Fruit fly (Drosophila melanogaster) whole organism, adult: ENCODE data around the gene Ank.
A peak's percentile ranks its signal among the peaks of the same experiment; 100 is the strongest.

Source experiments
- CG11617 ChIP-seq: fragments of 200-800 bp; sonication (Bioruptor generic); optimal IDR thresholded peaks from 2 replicates; lab custom pipeline; 2017; ENCODE audit warnings: mild to moderate bottlenecking, missing biosample characterization, missing genetic modification reagents, missing genetic modification characterization
- CG12768 ChIP-seq: fragments of 200-800 bp; sonication (Bioruptor generic); optimal IDR thresholded peaks from 2 replicates; lab custom pipeline; 2017; ENCODE audit warnings: missing biosample characterization, missing genetic modification characterization, mild to moderate bottlenecking, moderate library complexity, missing genetic modification reagents
- CG14711 ChIP-seq: fragments of 200-800 bp; sonication (Bioruptor generic); optimal IDR thresholded peaks from 2 replicates; lab custom pipeline; 2018; ENCODE audit warnings: missing biosample characterization, mild to moderate bottlenecking, missing genetic modification characterization, moderate library complexity
- CG1620 ChIP-seq: fragments of 200-800 bp; sonication (Bioruptor generic); optimal IDR thresholded peaks from 2 replicates; lab custom pipeline; 2016; ENCODE audit warnings: missing biosample characterization, missing genetic modification characterization
- CG33017 ChIP-seq: fragments of 200-800 bp; sonication (Bioruptor generic); optimal IDR thresholded peaks from 2 replicates; lab custom pipeline; 2018; ENCODE audit warnings: missing biosample characterization, mild to moderate bottlenecking, missing genetic modification characterization, moderate library complexity
- CG5204 ChIP-seq: fragments of 200-800 bp; sonication (Bioruptor generic); optimal IDR thresholded peaks from 2 replicates; lab custom pipeline; 2016; ENCODE audit warnings: missing biosample characterization, missing genetic modification characterization
- CG7045 ChIP-seq: fragments of 200-800 bp; sonication (Bioruptor generic); optimal IDR thresholded peaks from 2 replicates; lab custom pipeline; 2017; ENCODE audit warnings: missing biosample characterization, mild to moderate bottlenecking, missing genetic modification characterization
- CG7101 ChIP-seq: fragments of 200-800 bp; sonication (Bioruptor generic); optimal IDR thresholded peaks from 2 replicates; lab custom pipeline; 2018; ENCODE audit warnings: missing biosample characterization, mild to moderate bottlenecking, missing genetic modification characterization, moderate library complexity
- Clk ChIP-seq: fragments of 200-800 bp; sonication (Bioruptor generic); optimal IDR thresholded peaks from 2 replicates; lab custom pipeline; 2017; ENCODE audit warnings: missing biosample characterization, missing genetic modification characterization
- Crg-1 ChIP-seq: fragments of 200-800 bp; sonication (Bioruptor generic); optimal IDR thresholded peaks from 2 replicates; lab custom pipeline; 2016; ENCODE audit warnings: missing biosample characterization, missing genetic modification characterization
- Hr96 ChIP-seq: fragments of 200-800 bp; sonication (Bioruptor generic); optimal IDR thresholded peaks from 2 replicates; lab custom pipeline; 2016; ENCODE audit warnings: missing biosample characterization, missing genetic modification characterization
- Mnt ChIP-seq: fragments of 200-800 bp; sonication (Bioruptor generic); optimal IDR thresholded peaks from 2 replicates; lab custom pipeline; 2016; ENCODE audit warnings: missing biosample characterization, mild to moderate bottlenecking, missing genetic modification characterization
- bab1 ChIP-seq: fragments of 200-800 bp; sonication (Bioruptor generic); optimal IDR thresholded peaks from 3 replicates; lab custom pipeline; 2019; ENCODE audit warnings: missing biosample characterization, mild to moderate bottlenecking, missing genetic modification characterization, moderate library complexity
- cic ChIP-seq: fragments of 200-800 bp; sonication (Bioruptor generic); optimal IDR thresholded peaks from 2 replicates; lab custom pipeline; 2017; ENCODE audit warnings: missing biosample characterization, mild to moderate bottlenecking, missing genetic modification characterization, moderate library complexity
- cnc ChIP-seq, 2 experiments: fragments of >200 bp; optimal IDR thresholded peaks; 2 replicates each; lab custom pipeline; 2017
- kay ChIP-seq: fragments of 200-800 bp; sonication (Bioruptor generic); peaks from one replicate; lab custom pipeline; 2016; ENCODE audit warnings: missing biosample characterization, missing genetic modification characterization, borderline replicate concordance
- ovo ChIP-seq: fragments of 200-800 bp; sonication (Bioruptor generic); optimal IDR thresholded peaks from 2 replicates; lab custom pipeline; 2016; ENCODE audit warnings: missing biosample characterization, missing genetic modification characterization
- pad ChIP-seq: fragments of 200-800 bp; sonication (Bioruptor generic); optimal IDR thresholded peaks from 3 replicates; lab custom pipeline; 2017; ENCODE audit warnings: missing biosample characterization, missing genetic modification characterization, mild to moderate bottlenecking, moderate library complexity, missing genetic modification reagents
- tj ChIP-seq: fragments of 200-800 bp; sonication (Bioruptor generic); optimal IDR thresholded peaks from 3 replicates; lab custom pipeline; 2017; ENCODE audit warnings: missing biosample characterization, mild to moderate bottlenecking, missing genetic modification characterization, moderate library complexity
- toe ChIP-seq: fragments of 200-800 bp; sonication (Bioruptor generic); optimal IDR thresholded peaks from 2 replicates; lab custom pipeline; 2016; ENCODE audit warnings: missing biosample characterization, missing genetic modification characterization

Gene Ank

dm6 chr4:102155-102554, 27.5 kb downstream of the Ank start:
- no peak for TF ChIP-seq pad (GFP tag; lab: Kevin White, UChicago)
- no peak for TF ChIP-seq CG1620
- TF ChIP-seq kay (GFP tag; lab: Kevin White, UChicago), result peak; percentile 93

- TF ChIP-seq kay (GFP tag; lab: Kevin White, UChicago), result no peak
- no peak for TF ChIP-seq Hr96 (GFP tag; lab: Kevin White, UChicago)
- TF ChIP-seq CG14711 (tag; lab: Kevin White, UChicago), result no peak
- no peak for TF ChIP-seq bab1 (GFP tag; lab: Kevin White, UChicago)
- TF ChIP-seq toe, result no peak
- TF ChIP-seq CG1620, result no peak
- no peak for TF ChIP-seq pad (GFP tag; lab: Kevin White, UChicago)
- TF ChIP-seq CG7045 (GFP tag; lab: Kevin White, UChicago), result no peak
- no peak for TF ChIP-seq Crg-1 (GFP tag; lab: Kevin White, UChicago)
- TF ChIP-seq Clk (GFP tag; lab: Kevin White, UChicago), result no peak
- no peak for TF ChIP-seq CG33017 (tag; lab: Kevin White, UChicago)
Measured at dm6 chr4:92000-92399, 37.6 kb downstream of the Ank start.

DNA sequence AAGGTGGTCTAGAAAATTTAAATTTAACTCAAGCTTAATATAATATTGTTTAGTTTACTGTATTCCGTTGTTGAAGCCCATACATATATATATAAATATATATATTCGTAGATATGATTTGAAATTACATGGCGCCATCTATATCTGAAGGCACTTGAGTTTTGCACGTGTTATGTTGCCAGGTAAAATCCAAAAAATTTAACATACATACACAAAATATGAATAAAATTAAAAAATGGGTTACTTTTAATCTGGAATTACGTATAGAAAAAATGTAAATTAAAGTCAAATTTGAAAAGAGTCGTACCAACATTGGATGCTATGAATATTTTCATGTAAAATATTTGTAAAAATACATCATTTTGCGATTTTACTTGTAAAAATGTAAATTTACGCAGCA, 39.9 kb downstream of the Ank start:
- TF ChIP-seq CG7045 (GFP tag; lab: Kevin White, UChicago), result no peak
- peak; percentile 7 for TF ChIP-seq CG14711 (tag; lab: Kevin White, UChicago)

- TF ChIP-seq Clk (GFP tag; lab: Kevin White, UChicago) (no peak), CG1620 (no peak), toe (no peak), Hr96 (GFP tag; lab: Kevin White, UChicago) (no peak), cic (GFP tag; lab: Kevin White, UChicago) (no peak), kay (GFP tag; lab: Kevin White, UChicago) (no peak), CG11617 (GFP tag; lab: Kevin White, UChicago) (no peak), CG12768 (GFP tag; lab: Kevin White, UChicago) (no peak), CG7045 (GFP tag; lab: Kevin White, UChicago) (no peak), cnc (optimal IDR thresholded peaks at IDR 0.05; lab: Kevin White, UChicago) (no peak), pad (GFP tag; lab: Kevin White, UChicago) (no peak), CG33017 (tag; lab: Kevin White, UChicago) (no peak), bab1 (GFP tag; lab: Kevin White, UChicago) (no peak), tj (GFP tag; lab: Kevin White, UChicago) (no peak), CG14711 (tag; lab: Kevin White, UChicago) (no peak)
Measured at dm6 chr4:87278-87677, 42.4 kb downstream of the Ank start.

DNA sequence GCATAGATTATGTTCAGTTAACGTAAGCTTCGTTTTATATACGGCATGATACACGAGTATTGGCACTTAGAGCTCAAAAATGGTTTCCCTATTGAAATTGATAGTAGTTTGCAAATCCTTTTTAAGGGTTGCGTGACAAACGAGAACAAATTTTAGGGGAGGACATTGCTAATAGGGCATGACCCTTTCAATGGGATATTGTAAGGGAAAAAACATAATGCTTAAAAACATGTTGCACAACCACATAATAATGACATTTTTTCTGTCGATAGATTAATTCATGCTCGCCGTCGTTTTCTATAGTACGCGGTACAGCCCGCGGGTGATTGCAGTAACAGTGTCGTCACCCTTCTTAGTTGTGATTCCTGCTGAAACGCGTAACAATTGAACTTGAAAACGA, 44.8 kb downstream of the Ank start:
- peak; percentile 78 for TF ChIP-seq kay (GFP tag; lab: Kevin White, UChicago)
- TF ChIP-seq Hr96 (GFP tag; lab: Kevin White, UChicago), result no peak
- TF ChIP-seq CG1620, result no peak
- no peak for TF ChIP-seq CG12768 (GFP tag; lab: Kevin White, UChicago)
- TF ChIP-seq CG7101, result no peak
- no peak for TF ChIP-seq bab1 (GFP tag; lab: Kevin White, UChicago)
- no peak for TF ChIP-seq CG7045 (GFP tag; lab: Kevin White, UChicago)
- no peak for TF ChIP-seq cnc (optimal IDR thresholded peaks at IDR 0.05; lab: Kevin White, UChicago)

DNA sequence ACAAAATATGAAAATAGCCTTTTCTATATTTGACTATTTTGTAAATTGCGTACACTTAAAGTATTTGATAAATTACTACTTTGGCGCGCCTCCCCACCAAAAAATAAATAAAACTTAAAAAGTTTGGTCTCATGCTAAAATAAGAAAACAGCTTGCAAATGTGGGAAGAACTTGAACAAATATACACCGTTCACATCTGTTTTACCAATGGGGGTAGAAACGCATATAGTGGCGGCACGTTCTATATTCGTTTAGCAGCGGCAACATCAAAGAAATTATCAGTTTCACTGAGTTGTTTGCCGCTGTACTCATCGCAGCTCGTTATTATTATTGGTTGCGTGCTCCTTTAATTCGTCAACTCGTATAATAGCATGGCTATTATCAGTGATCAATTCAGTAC, 53.5 kb downstream of the Ank start:
- TF ChIP-seq tj (GFP tag; lab: Kevin White, UChicago) (no peak), cnc (optimal IDR thresholded peaks at IDR 0.05; lab: Kevin White, UChicago) (no peak), CG5204 (GFP tag; lab: Kevin White, UChicago) (no peak), CG12768 (GFP tag; lab: Kevin White, UChicago) (no peak), toe (no peak), kay (GFP tag; lab: Kevin White, UChicago) (no peak), Hr96 (GFP tag; lab: Kevin White, UChicago) (no peak), CG1620 (no peak), CG7045 (GFP tag; lab: Kevin White, UChicago) (no peak), Mnt (GFP tag; lab: Kevin White, UChicago) (no peak), CG14711 (tag; lab: Kevin White, UChicago) (no peak), Crg-1 (GFP tag; lab: Kevin White, UChicago) (no peak), CG7101 (no peak), cic (GFP tag; lab: Kevin White, UChicago) (no peak), CG33017 (tag; lab: Kevin White, UChicago) (no peak)

dm6 chr4:70127-70904, 59.3 kb downstream of the Ank start:
- TF ChIP-seq Hr96 (GFP tag; lab: Kevin White, UChicago) (no peak), tj (GFP tag; lab: Kevin White, UChicago) (peak; percentile 66), cnc (optimal IDR thresholded peaks at IDR 0.05; lab: Kevin White, UChicago) (no peak), ovo (no peak), CG11617 (GFP tag; lab: Kevin White, UChicago) (no peak), bab1 (GFP tag; lab: Kevin White, UChicago) (no peak), Clk (GFP tag; lab: Kevin White, UChicago) (no peak), CG14711 (tag; lab: Kevin White, UChicago) (no peak), CG12768 (GFP tag; lab: Kevin White, UChicago) (no peak), kay (GFP tag; lab: Kevin White, UChicago) (peak; percentile 95), Crg-1 (GFP tag; lab: Kevin White, UChicago) (no peak), CG33017 (tag; lab: Kevin White, UChicago) (no peak)
